Worm (Caenorhabditis elegans): ENCODE results near the gene hic-1.

DNA sequence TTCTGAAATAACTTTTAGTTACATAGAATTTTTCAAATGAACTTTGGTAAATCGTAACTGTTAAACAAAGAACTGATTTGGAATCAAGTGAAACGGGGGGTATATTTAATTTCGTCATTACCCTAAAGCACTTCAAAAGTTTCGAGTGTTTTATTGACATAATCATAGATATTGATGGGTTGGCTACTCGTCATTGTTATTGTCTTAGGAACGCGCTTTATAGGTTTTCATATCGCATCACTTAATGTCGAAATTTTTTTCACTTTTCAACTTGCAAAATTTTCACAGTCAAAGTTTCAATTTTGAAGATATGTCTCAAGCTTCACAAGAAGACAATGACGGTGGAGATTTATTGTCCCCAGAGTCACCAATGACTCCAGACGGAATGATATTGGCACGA lies 20.1 kb upstream of the hic-1 start, which contains the start of gene kqt-1:
- TF ChIP-seq ces-1 (GFP tag; optimal IDR thresholded peaks at IDR 0.05) (no peak), mab-5 (tag; optimal IDR thresholded peaks at IDR 0.05) (no peak), ceh-39 (tag; optimal IDR thresholded peaks at IDR 0.05) (no peak), sptf-1 (tag; optimal IDR thresholded peaks at IDR 0.05) (no peak), nhr-28 (tag; optimal IDR thresholded peaks at IDR 0.05) (no peak), elt-1 (tag; optimal IDR thresholded peaks at IDR 0.05; ENCODE audit: borderline replicate concordance, insufficient read depth) (no peak), unc-62 (GFP tag; optimal IDR thresholded peaks at IDR 0.05) (no peak), lin-13 (tag; optimal IDR thresholded peaks at IDR 0.05) (no peak), snpc-4 (tag; optimal IDR thresholded peaks at IDR 0.05) (no peak), mep-1 (tag; optimal IDR thresholded peaks at IDR 0.05) (no peak), nhr-2 (tag; optimal IDR thresholded peaks at IDR 0.05) (no peak), nhr-237 (tag; optimal IDR thresholded peaks at IDR 0.05) (no peak), tbx-8 (GFP tag; optimal IDR thresholded peaks at IDR 0.05) (no peak)
